Fruit fly (Drosophila melanogaster): Measurements from ENCODE around the gene CG46394.

CG46394 gene

dm6 chr3L:11552996-11553671 is 47.0 kb upstream of the CG46394 start (continued):
- TF ChIP-seq CG8281 (tag; optimal IDR thresholded peaks at IDR 0.05) (no peak), CG12236 (GFP tag; optimal IDR thresholded peaks at IDR 0.05) (no peak), CG10654 (GFP tag; optimal IDR thresholded peaks at IDR 0.05) (no peak), CG18764 (GFP tag; optimal IDR thresholded peaks at IDR 0.05) (no peak), CG11696 (GFP tag; IDR thresholded peaks at IDR 0.05) (0 out of 2 replicates have a peak, but pooled peaks have one; percentile 17), CG10979 (tag; optimal IDR thresholded peaks at IDR 0.05) (no peak), CG13287 (GFP tag; IDR thresholded peaks at IDR 0.05; ENCODE audit: partially characterized antibody) (peak; percentile 80), oc (tag; optimal IDR thresholded peaks at IDR 0.05) (peak; percentile 39), CkIIα-i1 (GFP tag; IDR thresholded peaks at IDR 0.05) (no peak), otp (GFP tag; IDR thresholded peaks at IDR 0.05) (peak; percentile 29; the same call in 1 of the 3 replicates), CG6791 (GFP tag; IDR thresholded peaks at IDR 0.05; ENCODE audit: partially characterized antibody) (peak; percentile 49; the same call in 2 of the 3 replicates), Tbp (GFP tag; optimal IDR thresholded peaks at IDR 0.05) (peak; percentile 18), Ssrp (tag; optimal IDR thresholded peaks at IDR 0.05) (no peak), BtbVII (GFP tag; optimal IDR thresholded peaks at IDR 0.05) (peak; percentile 59), tin (GFP tag; optimal IDR thresholded peaks at IDR 0.05) (peak; percentile 7), CG6765 (GFP tag; optimal IDR thresholded peaks at IDR 0.05) (peak; percentile 48), CG7271 (tag; optimal IDR thresholded peaks at IDR 0.05) (no peak), pzg (GFP tag; optimal IDR thresholded peaks at IDR 0.05) (peak; percentile 28), sr (GFP tag; IDR thresholded peaks at IDR 0.05) (peak; percentile 60; the same call in 2 of the 3 replicates), CG18476 (GFP tag; optimal IDR thresholded peaks at IDR 0.05) (no peak), D (optimal IDR thresholded peaks at IDR 0.05) (peak; percentile 92), D (GFP tag; optimal IDR thresholded peaks at IDR 0.05) (no peak), CHES-1-like (GFP tag; optimal IDR thresholded peaks at IDR 0.05) (peak; percentile 8), toy (GFP tag; IDR thresholded peaks at IDR 0.05) (0 out of 2 replicates have a peak, but pooled peaks have one; percentile 6), CG9609 (GFP tag; optimal IDR thresholded peaks at IDR 0.05) (no peak), Dbx (GFP tag; IDR thresholded peaks at IDR 0.05) (0 out of 3 replicates have a peak, but pooled peaks have one; percentile 38), CG8290 (GFP tag; optimal IDR thresholded peaks at IDR 0.05) (no peak), CG8290 (tag; optimal IDR thresholded peaks at IDR 0.05) (peak in 1 of 2 experiments; percentile 73), CG3838 (GFP tag; optimal IDR thresholded peaks at IDR 0.05) (peak; percentile 71), HLHmδ (GFP tag; optimal IDR thresholded peaks at IDR 0.05) (peak; percentile 15), CG2199 (GFP tag; IDR thresholded peaks at IDR 0.05) (peak; percentile 74; the same call in 1 of the 3 replicates), Aef1 (GFP tag; IDR thresholded peaks at IDR 0.05) (peak; percentile 70), CG31388 (GFP tag; optimal IDR thresholded peaks at IDR 0.05) (no peak), Ptx1 (GFP tag; IDR thresholded peaks at IDR 0.05) (no peak), Hmr (GFP tag; optimal IDR thresholded peaks at IDR 0.05) (peak; percentile 63), Blimp-1 (GFP tag; optimal IDR thresholded peaks at IDR 0.05) (peak; percentile 32), odd (GFP tag; optimal IDR thresholded peaks at IDR 0.05) (peak; percentile 42), bbx (GFP tag; IDR thresholded peaks at IDR 0.05; ENCODE audit: partially characterized antibody) (peak; percentile 52; the same call in 1 of the 2 replicates), CG15696 (tag; optimal IDR thresholded peaks at IDR 0.05) (no peak), Jarid2 (GFP tag; optimal IDR thresholded peaks at IDR 0.05) (peak; percentile 96), NC2β (GFP tag; optimal IDR thresholded peaks at IDR 0.05) (peak; percentile 1), gce (GFP tag; IDR thresholded peaks at IDR 0.05) (peak; percentile 43; the same call in 2 of the 3 replicates), CG5180 (GFP tag; optimal IDR thresholded peaks at IDR 0.05) (peak; percentile 75), CG15514 (GFP tag; optimal IDR thresholded peaks at IDR 0.05) (peak; percentile 15), Ravus (GFP tag; IDR thresholded peaks at IDR 0.05) (no peak), luna (GFP tag; optimal IDR thresholded peaks at IDR 0.05) (no peak), Bgb (GFP tag; IDR thresholded peaks at IDR 0.05; ENCODE audit: partially characterized antibody) (peak; percentile 43; the same call in 1 of the 2 replicates), CG4424 (GFP tag; optimal IDR thresholded peaks at IDR 0.05) (peak; percentile 100), CG17829 (tag; optimal IDR thresholded peaks at IDR 0.05) (peak; percentile 62)

Measured in whole organism, embryonic.